Worm (Caenorhabditis elegans) whole organism, L1 larva: ENCODE data around the gene C50F4.1.

ENCODE experiments used
- aha-1 ChIP-seq: fragments of 150-350 bp; optimal IDR thresholded peaks from 2 replicates; lab custom pipeline; 2014; ENCODE audit warnings: missing biosample characterization, missing genetic modification characterization
- aly-2 ChIP-seq: fragments of 150-350 bp; optimal IDR thresholded peaks from 2 replicates; lab custom pipeline; 2014; ENCODE audit warnings: missing biosample characterization, missing genetic modification characterization
- ama-1 ChIP-seq: fragments of 150-350 bp; optimal IDR thresholded peaks from 2 replicates; lab custom pipeline; 2014
- ces-1 ChIP-seq: fragments of 150-350 bp; optimal IDR thresholded peaks from 2 replicates; lab custom pipeline; 2014; ENCODE audit warnings: missing biosample characterization, missing genetic modification reagents, missing genetic modification characterization
- fos-1 ChIP-seq: fragments of 150-350 bp; optimal IDR thresholded peaks from 2 replicates; lab custom pipeline; 2014; ENCODE audit warnings: missing biosample characterization, missing genetic modification characterization
- hlh-4 ChIP-seq: sonication (generic microtip); optimal IDR thresholded peaks from 2 replicates; lab custom pipeline; 2016; ENCODE audit warnings: mild to moderate bottlenecking, missing genetic modification characterization, missing compliant biosample characterization
- hpl-2 ChIP-seq: fragments of 150-350 bp; optimal IDR thresholded peaks from 2 replicates; lab custom pipeline; 2014; ENCODE audit warnings: missing biosample characterization, missing genetic modification reagents, missing genetic modification characterization
- lin-13 ChIP-seq: fragments of 150-350 bp; optimal IDR thresholded peaks from 2 replicates; lab custom pipeline; 2014; ENCODE audit warnings: missing biosample characterization, missing genetic modification reagents, missing genetic modification characterization
- lin-39 ChIP-seq: fragments of 150-350 bp; optimal IDR thresholded peaks from 2 replicates; lab custom pipeline; 2014; ENCODE audit warnings: missing biosample characterization, missing genetic modification reagents, missing genetic modification characterization
- mab-9 ChIP-seq: fragments of 200-800 bp; sonication (Bioruptor generic); IDR thresholded peaks from 2 replicates; pipeline ENCODE4 v1.3.6; 2022; ENCODE audit warnings: missing genetic modification reagents, missing genetic modification characterization, missing compliant biosample characterization
- nhr-11 ChIP-seq: fragments of 150-350 bp; optimal IDR thresholded peaks from 2 replicates; lab custom pipeline; 2014; ENCODE audit warnings: missing biosample characterization, missing genetic modification characterization
- unc-130 ChIP-seq: fragments of 150-350 bp; optimal IDR thresholded peaks from 2 replicates; lab custom pipeline; 2017; ENCODE audit warnings: missing biosample characterization, missing genetic modification characterization, inconsistent platforms
- unc-62 ChIP-seq: fragments of 150-350 bp; optimal IDR thresholded peaks from 2 replicates; lab custom pipeline; 2014; ENCODE audit warnings: missing biosample characterization, missing genetic modification reagents, missing genetic modification characterization
- zag-1 ChIP-seq: fragments of 150-350 bp; optimal IDR thresholded peaks from 2 replicates; lab custom pipeline; 2014; ENCODE audit warnings: missing biosample characterization, missing genetic modification characterization

- no peak for TF ChIP-seq aly-2
- no peak for TF ChIP-seq fos-1 (tag; lab: Kevin White, UChicago)
- TF ChIP-seq nhr-11 (tag; lab: Kevin White, UChicago), result no peak
- TF ChIP-seq unc-62 (GFP tag; lab: Kevin White, UChicago), result no peak
- TF ChIP-seq zag-1, result no peak
- TF ChIP-seq hlh-4, result no peak
- no peak for TF ChIP-seq ces-1 (GFP tag; lab: Kevin White, UChicago)
- TF ChIP-seq ama-1, result no peak
- no peak for TF ChIP-seq mab-9 (GFP tag; lab: Robert Waterston, UW)
- TF ChIP-seq lin-39 (tag; lab: Kevin White, UChicago), result no peak
- TF ChIP-seq aha-1 (tag; lab: Kevin White, UChicago), result no peak
- no peak for TF ChIP-seq hpl-2
- TF ChIP-seq unc-130 (tag; lab: Kevin White, UChicago), result no peak
- no peak for TF ChIP-seq lin-13 (GFP tag; lab: Kevin White, UChicago)
Measured at ce11 chrV:9571673-9572072, 45.1 kb downstream of the C50F4.1 start.
